Worm (Caenorhabditis elegans) whole organism, L3 larva: ENCODE data around the gene F23H12.10.

ENCODE experiments used
- R02D3.7 ChIP-seq: fragments of 150-350 bp; optimal IDR thresholded peaks from 2 replicates; lab custom pipeline; 2014; ENCODE audit warnings: missing biosample characterization, missing genetic modification characterization
- aly-2 ChIP-seq: fragments of 150-350 bp; optimal IDR thresholded peaks from 2 replicates; lab custom pipeline; 2014; ENCODE audit warnings: missing biosample characterization, missing genetic modification characterization
- ceh-28 ChIP-seq: fragments of 150-350 bp; optimal IDR thresholded peaks from 2 replicates; lab custom pipeline; 2014; ENCODE audit warnings: missing biosample characterization, missing genetic modification reagents, missing genetic modification characterization
- elt-3 ChIP-seq, 3 experiments: fragments of 150-350 bp in 1 of 3; sonication (generic microtip) in 2 of 3; optimal IDR thresholded peaks; 2 replicates in 2 of 3; 4 replicates in 1 of 3; lab custom pipeline; 2014 to 2017; ENCODE audit warnings: missing biosample characterization in 3 of 3, missing genetic modification characterization in 3 of 3
- nfya-1 ChIP-seq: sonication (generic microtip); optimal IDR thresholded peaks from 2 replicates; lab custom pipeline; 2017; ENCODE audit warnings: missing genetic modification characterization, mild to moderate bottlenecking, missing compliant biosample characterization, antibody characterized with exemption, moderate library complexity; ENCODE audit not compliant: insufficient read depth
- nhr-11 ChIP-seq: fragments of 150-350 bp; optimal IDR thresholded peaks from 2 replicates; lab custom pipeline; 2014; ENCODE audit warnings: missing biosample characterization, missing genetic modification characterization
- nhr-237 ChIP-seq: fragments of 150-350 bp; optimal IDR thresholded peaks from 2 replicates; lab custom pipeline; 2014; ENCODE audit warnings: missing biosample characterization, missing genetic modification characterization
- pha-4 ChIP-seq: fragments of 150-350 bp; optimal IDR thresholded peaks from 2 replicates; lab custom pipeline; 2014; ENCODE audit warnings: missing biosample characterization, missing genetic modification reagents, missing genetic modification characterization
- zag-1 ChIP-seq: fragments of 150-350 bp; optimal IDR thresholded peaks from 2 replicates; lab custom pipeline; 2014; ENCODE audit warnings: missing biosample characterization, missing genetic modification characterization

- no peak for TF ChIP-seq R02D3.7 (tag; lab: Kevin White, UChicago)
- TF ChIP-seq nhr-237, result no peak
- peak; percentile 61 for TF ChIP-seq pha-4
- TF ChIP-seq aly-2 (tag; lab: Kevin White, UChicago), result no peak
- TF ChIP-seq ceh-28 (tag; lab: Kevin White, UChicago), result peak; percentile 28
- TF ChIP-seq elt-3 (tag; optimal IDR thresholded peaks at IDR 0.05; lab: Kevin White, UChicago), result no peak
- no peak for TF ChIP-seq zag-1 (tag; lab: Kevin White, UChicago)
- no peak for TF ChIP-seq nhr-11 (tag; lab: Kevin White, UChicago)
- TF ChIP-seq nfya-1 (tag; lab: Kevin White, UChicago), result no peak
Observed at ce11 chrV:12413651-12414114, 39.6 kb upstream of the F23H12.10 start, which contains the start of gene cdr-6.
